Worm (Caenorhabditis elegans) whole organism, L4 larva: ENCODE results near the gene cdr-3.
A peak's percentile ranks its signal among the peaks of the same experiment; 100 is the strongest.

ENCODE experiments used
- D1046.2 ChIP-seq: fragments of 200-800 bp; sonication (Bioruptor generic); IDR thresholded peaks from 2 replicates; pipeline ENCODE4 v1.3.6; 2022; ENCODE audit warnings: missing genetic modification characterization, missing compliant biosample characterization
- F10B5.3 ChIP-seq: sonication (generic microtip); optimal IDR thresholded peaks from 2 replicates; lab custom pipeline; 2016; ENCODE audit warnings: mild to moderate bottlenecking, missing genetic modification characterization, missing compliant biosample characterization
- F44E2.7 ChIP-seq: fragments of 200-800 bp; sonication (Bioruptor generic); IDR thresholded peaks from 2 replicates; pipeline ENCODE4 v2.1.2; 2022; ENCODE audit warnings: missing genetic modification characterization, missing compliant biosample characterization
- Y105C5A.15 ChIP-seq: fragments of 200-800 bp; sonication (Bioruptor generic); IDR thresholded peaks from 2 replicates; pipeline ENCODE4 v1.3.6; 2022; ENCODE audit warnings: missing genetic modification characterization, missing compliant biosample characterization
- Y48G9A.11 ChIP-seq: fragments of 200-800 bp; sonication (Bioruptor generic); IDR thresholded peaks from 2 replicates; pipeline ENCODE4 v1.3.6; 2022; ENCODE audit warnings: missing genetic modification reagents, missing genetic modification characterization, missing compliant biosample characterization
- ZK337.2 ChIP-seq: fragments of 200-800 bp; sonication (Bioruptor generic); IDR thresholded peaks from 2 replicates; pipeline ENCODE4 v1.3.6; 2022; ENCODE audit warnings: missing genetic modification reagents, missing genetic modification characterization, missing compliant biosample characterization
- ceh-32 ChIP-seq: sonication (generic microtip); optimal IDR thresholded peaks from 2 replicates; lab custom pipeline; 2016; ENCODE audit warnings: mild to moderate bottlenecking, missing genetic modification characterization, missing compliant biosample characterization; ENCODE audit not compliant: poor library complexity
- ceh-44 ChIP-seq: fragments of 200-800 bp; sonication (Bioruptor generic); IDR thresholded peaks from 2 replicates; pipeline ENCODE4 v1.3.6; 2022; ENCODE audit warnings: missing genetic modification reagents, missing genetic modification characterization, missing compliant biosample characterization
- ceh-62 ChIP-seq: sonication (generic microtip); optimal IDR thresholded peaks from 2 replicates; lab custom pipeline; 2017; ENCODE audit warnings: missing biosample characterization, missing genetic modification characterization
- ceh-82 ChIP-seq: sonication (generic microtip); optimal IDR thresholded peaks from 2 replicates; lab custom pipeline; 2017; ENCODE audit warnings: missing biosample characterization, missing genetic modification characterization
- cey-2 ChIP-seq: sonication (generic microtip); optimal IDR thresholded peaks from 3 replicates; lab custom pipeline; 2017; ENCODE audit warnings: missing genetic modification characterization, mild to moderate bottlenecking, missing compliant biosample characterization, antibody characterized with exemption, borderline replicate concordance; ENCODE audit not compliant: insufficient read depth
- ctbp-1 ChIP-seq: fragments of 200-800 bp; sonication (Bioruptor generic); IDR thresholded peaks from 2 replicates; pipeline ENCODE4 v1.3.6; 2022; ENCODE audit warnings: missing genetic modification reagents, missing genetic modification characterization, missing compliant biosample characterization
- daf-12 ChIP-seq: fragments of 150-350 bp; optimal IDR thresholded peaks from 2 replicates; lab custom pipeline; 2014; ENCODE audit warnings: missing biosample characterization, missing genetic modification reagents, missing genetic modification characterization
- daf-16 ChIP-seq, 3 experiments: sonication (generic microtip); optimal IDR thresholded peaks; 2 replicates each; lab custom pipeline; 2016 to 2017; ENCODE audit warnings: missing genetic modification characterization in 3 of 3, missing genetic modification reagents in 3 of 3, mild to moderate bottlenecking in 2 of 3, missing compliant biosample characterization in 2 of 3, missing biosample characterization in 1 of 3, moderate library complexity in 1 of 3
- dmd-6 ChIP-seq: fragments of 200-800 bp; sonication (Bioruptor generic); IDR thresholded peaks from 2 replicates; pipeline ENCODE4 v1.3.6; 2022; ENCODE audit warnings: missing genetic modification reagents, missing genetic modification characterization, missing compliant biosample characterization
- dmd-9 ChIP-seq: fragments of 200-800 bp; sonication (Bioruptor generic); IDR thresholded peaks from 2 replicates; pipeline ENCODE4 v1.3.6; 2022; ENCODE audit warnings: missing genetic modification reagents, missing genetic modification characterization, missing compliant biosample characterization
- dve-1 ChIP-seq: sonication (generic microtip); optimal IDR thresholded peaks from 2 replicates; lab custom pipeline; 2017; ENCODE audit warnings: antibody characterized with exemption, mild to moderate bottlenecking, missing genetic modification characterization, missing compliant biosample characterization; ENCODE audit not compliant: insufficient read depth
- egl-43 ChIP-seq: fragments of 200-800 bp; sonication (Bioruptor generic); IDR thresholded peaks from 2 replicates; pipeline ENCODE4 v1.3.6; 2022; ENCODE audit warnings: missing genetic modification reagents, missing genetic modification characterization, missing compliant biosample characterization
- fkh-10 ChIP-seq: fragments of 150-350 bp; optimal IDR thresholded peaks from 2 replicates; lab custom pipeline; 2014; ENCODE audit warnings: missing biosample characterization, missing genetic modification reagents, missing genetic modification characterization
- fos-1 ChIP-seq: fragments of 150-350 bp; optimal IDR thresholded peaks from 2 replicates; lab custom pipeline; 2014; ENCODE audit warnings: missing biosample characterization, missing genetic modification characterization
- gei-8 ChIP-seq: fragments of 200-800 bp; sonication (Bioruptor generic); optimal IDR thresholded peaks from 2 replicates; lab custom pipeline; 2018; ENCODE audit warnings: mild to moderate bottlenecking, missing genetic modification characterization, missing compliant biosample characterization
- hif-1 ChIP-seq, 2 experiments: sonication (generic microtip); optimal IDR thresholded peaks; 2 replicates each; lab custom pipeline; 2016 to 2017; ENCODE audit warnings: missing compliant biosample characterization in 2 of 2, missing genetic modification characterization in 2 of 2, missing genetic modification reagents in 2 of 2, missing genotype in 2 of 2, mild to moderate bottlenecking in 1 of 2
- hlh-11 ChIP-seq: fragments of 200-800 bp; sonication (Bioruptor generic); optimal IDR thresholded peaks from 2 replicates; lab custom pipeline; 2018; ENCODE audit warnings: mild to moderate bottlenecking, missing genetic modification characterization, missing compliant biosample characterization
- hmg-1.1 ChIP-seq: fragments of 200-800 bp; sonication (Bioruptor generic); IDR thresholded peaks from 2 replicates; pipeline ENCODE4 v1.3.6; 2022; ENCODE audit warnings: missing genetic modification reagents, missing genetic modification characterization, missing compliant biosample characterization
- lim-7 ChIP-seq: fragments of 200-800 bp; sonication (Bioruptor generic); IDR thresholded peaks from 2 replicates; pipeline ENCODE4 v1.3.6; 2022; ENCODE audit warnings: missing genetic modification characterization, missing compliant biosample characterization
- lin-29 ChIP-seq: fragments of 200-800 bp; sonication (Bioruptor generic); IDR thresholded peaks from 2 replicates; pipeline ENCODE4 v1.3.6; 2022; ENCODE audit warnings: missing genetic modification reagents, missing genetic modification characterization, missing compliant biosample characterization
- lin-38 ChIP-seq: fragments of 200-800 bp; sonication (Bioruptor generic); IDR thresholded peaks from 2 replicates; pipeline ENCODE4 v1.3.6; 2022; ENCODE audit warnings: missing genetic modification reagents, missing genetic modification characterization, missing compliant biosample characterization
- lin-39 ChIP-seq: fragments of 150-350 bp; optimal IDR thresholded peaks from 2 replicates; lab custom pipeline; 2014; ENCODE audit warnings: missing biosample characterization, missing genetic modification reagents, missing genetic modification characterization
- lsy-2 ChIP-seq, 2 experiments: fragments of 150-350 bp in 1 of 2; sonication (generic microtip) in 1 of 2; optimal IDR thresholded peaks; 2 replicates each; lab custom pipeline; 2014 to 2017; ENCODE audit warnings: missing biosample characterization in 2 of 2, missing genetic modification characterization in 2 of 2
- nhr-10 ChIP-seq: fragments of 150-350 bp; optimal IDR thresholded peaks from 2 replicates; lab custom pipeline; 2014; ENCODE audit warnings: missing biosample characterization, missing genetic modification characterization
- nhr-25 ChIP-seq: sonication (generic microtip); optimal IDR thresholded peaks from 2 replicates; lab custom pipeline; 2017; ENCODE audit warnings: missing genetic modification characterization, mild to moderate bottlenecking, missing compliant biosample characterization, antibody characterized with exemption, moderate library complexity, borderline replicate concordance; ENCODE audit not compliant: insufficient read depth
- nhr-28 ChIP-seq: fragments of 150-350 bp; optimal IDR thresholded peaks from 2 replicates; lab custom pipeline; 2014; ENCODE audit warnings: missing biosample characterization, missing genetic modification characterization
- nhr-41 ChIP-seq: fragments of 200-800 bp; sonication (Bioruptor generic); IDR thresholded peaks from 2 replicates; pipeline ENCODE4 v1.3.6; 2022; ENCODE audit warnings: missing genetic modification reagents, missing genetic modification characterization, missing compliant biosample characterization
- nhr-48 ChIP-seq: sonication (generic microtip); optimal IDR thresholded peaks from 2 replicates; lab custom pipeline; 2016; ENCODE audit warnings: mild to moderate bottlenecking, missing genetic modification characterization, missing compliant biosample characterization
- nhr-77 ChIP-seq: fragments of 150-350 bp; optimal IDR thresholded peaks from 2 replicates; lab custom pipeline; 2014; ENCODE audit warnings: missing biosample characterization, missing genetic modification characterization
- rbr-2 ChIP-seq: sonication (generic microtip); optimal IDR thresholded peaks from 2 replicates; lab custom pipeline; 2016; ENCODE audit warnings: missing genotype, missing genetic modification characterization, missing compliant biosample characterization
- saeg-2 ChIP-seq: fragments of 200-800 bp; sonication (Bioruptor generic); IDR thresholded peaks from 2 replicates; pipeline ENCODE4 v1.3.6; 2022; ENCODE audit warnings: missing genetic modification reagents, missing genetic modification characterization, missing compliant biosample characterization
- sdz-12 ChIP-seq: fragments of 200-800 bp; sonication (Bioruptor generic); optimal IDR thresholded peaks from 2 replicates; lab custom pipeline; 2018; ENCODE audit warnings: mild to moderate bottlenecking, missing genetic modification characterization, missing compliant biosample characterization
- snpc-4 ChIP-seq: fragments of 150-350 bp; optimal IDR thresholded peaks from 2 replicates; lab custom pipeline; 2014; ENCODE audit warnings: missing biosample characterization, missing genetic modification characterization
- tra-1 ChIP-seq: fragments of 200-800 bp; sonication (Bioruptor generic); IDR thresholded peaks from 2 replicates; pipeline ENCODE4 v1.3.6; 2022; ENCODE audit warnings: missing genetic modification reagents, missing genetic modification characterization, missing compliant biosample characterization
- unc-130 ChIP-seq: sonication (generic microtip); optimal IDR thresholded peaks from 2 replicates; lab custom pipeline; 2016; ENCODE audit warnings: missing genetic modification reagents, missing genetic modification characterization, missing compliant biosample characterization
- unc-39 ChIP-seq: sonication (generic microtip); optimal IDR thresholded peaks from 2 replicates; lab custom pipeline; 2017; ENCODE audit warnings: missing biosample characterization, missing genetic modification characterization
- unc-62 ChIP-seq, 3 experiments: fragments of 150-350 bp in 1 of 3; sonication (generic microtip); optimal IDR thresholded peaks in 2 of 3; peaks in 1 of 3; 1 replicate in 1 of 3; 2 replicates in 2 of 3; lab custom pipeline; 2014 to 2017; ENCODE audit warnings: missing biosample characterization in 3 of 3, missing genetic modification characterization in 3 of 3, missing genetic modification reagents in 3 of 3, missing genotype in 1 of 3
- vab-7 ChIP-seq: fragments of 200-800 bp; sonication (Bioruptor generic); IDR thresholded peaks from 2 replicates; pipeline ENCODE4 v1.3.6; 2022; ENCODE audit warnings: missing genetic modification reagents, missing genetic modification characterization, missing compliant biosample characterization
- zag-1 ChIP-seq: fragments of 150-350 bp; optimal IDR thresholded peaks from 2 replicates; lab custom pipeline; 2014; ENCODE audit warnings: missing biosample characterization, missing genetic modification characterization
- zfp-2 ChIP-seq: sonication (generic microtip); optimal IDR thresholded peaks from 2 replicates; lab custom pipeline; 2016; ENCODE audit warnings: mild to moderate bottlenecking, missing genetic modification characterization, missing compliant biosample characterization
- zip-11 ChIP-seq: fragments of 200-800 bp; sonication (Bioruptor generic); IDR thresholded peaks from 2 replicates; pipeline ENCODE4 v1.3.6; 2022; ENCODE audit warnings: missing genetic modification characterization, missing compliant biosample characterization
- zip-2 ChIP-seq: fragments of 150-350 bp; optimal IDR thresholded peaks from 2 replicates; lab custom pipeline; 2014; ENCODE audit warnings: missing biosample characterization, missing genetic modification characterization
- ztf-11 ChIP-seq: fragments of 150-350 bp; optimal IDR thresholded peaks from 2 replicates; lab custom pipeline; 2014; ENCODE audit warnings: missing biosample characterization, missing genetic modification characterization
- ztf-7 ChIP-seq: fragments of 150-350 bp; optimal IDR thresholded peaks from 2 replicates; lab custom pipeline; 2014; ENCODE audit warnings: missing biosample characterization, missing genetic modification characterization

cdr-3 gene

DNA sequence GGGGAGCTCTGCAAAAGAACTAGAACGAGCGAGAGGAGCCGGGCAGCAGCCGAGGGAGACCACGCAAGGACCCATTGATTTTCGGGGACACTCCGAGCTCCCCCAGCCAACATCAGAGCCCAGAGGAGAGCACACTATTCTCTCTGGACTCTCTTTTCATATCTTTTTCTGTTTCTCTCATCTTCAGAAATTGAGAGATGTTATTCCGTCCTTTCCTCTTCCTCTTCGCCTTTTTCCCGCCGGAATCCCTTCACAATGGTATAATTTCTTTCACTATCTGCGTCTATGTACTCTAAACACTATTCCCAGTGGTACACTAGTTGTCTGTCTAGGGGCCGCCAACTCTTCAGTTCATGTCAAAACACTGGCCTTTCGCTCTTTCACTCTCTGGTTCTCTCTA is 48.2 kb upstream of the cdr-3 start (continued):
- TF ChIP-seq F44E2.7 (GFP tag; lab: Robert Waterston, UW) (no peak), ctbp-1 (peak; percentile 96), nhr-28 (tag; lab: Kevin White, UChicago) (peak; percentile 42), ceh-44 (GFP tag; lab: Robert Waterston, UW) (no peak), unc-62 (GFP tag; optimal IDR thresholded peaks at IDR 0.05 in 1 of 2; lab: Kevin White, UChicago) (peak in 1 of 2 experiments; percentile 50), unc-62 (tag; optimal IDR thresholded peaks at IDR 0.05; lab: Kevin White, UChicago) (no peak), nhr-41 (GFP tag; lab: Robert Waterston, UW) (no peak), daf-16 (GFP tag; optimal IDR thresholded peaks at IDR 0.05; lab: Kevin White, UChicago) (peak in 1 of 2 experiments; percentile 83), daf-16 (tag; optimal IDR thresholded peaks at IDR 0.05; lab: Kevin White, UChicago) (no peak), hmg-1.1 (GFP tag; lab: Robert Waterston, UW) (peak; percentile 85), zag-1 (tag; lab: Kevin White, UChicago) (peak; percentile 14), nhr-10 (tag; lab: Kevin White, UChicago) (no peak), vab-7 (GFP tag; lab: Robert Waterston, UW) (0 out of 2 replicates have a peak, but pooled peaks have one; percentile 38), unc-130 (GFP tag; lab: Kevin White, UChicago) (no peak), hif-1 (tag; optimal IDR thresholded peaks at IDR 0.05; lab: Kevin White, UChicago) (peak in 1 of 2 experiments; percentile 61), ceh-32 (tag; lab: Kevin White, UChicago) (peak; percentile 40), snpc-4 (tag; lab: Kevin White, UChicago) (no peak), sdz-12 (GFP tag; lab: Kevin White, UChicago) (no peak), Y105C5A.15 (GFP tag; lab: Robert Waterston, UW) (no peak), tra-1 (GFP tag; lab: Robert Waterston, UW) (no peak), nhr-48 (peak; percentile 46), nhr-77 (tag; lab: Kevin White, UChicago) (no peak), ceh-62 (no peak), lim-7 (GFP tag; lab: Robert Waterston, UW) (no peak), saeg-2 (GFP tag; lab: Robert Waterston, UW) (0 out of 2 replicates have a peak, but pooled peaks have one; percentile 27), F10B5.3 (tag; lab: Kevin White, UChicago) (no peak), D1046.2 (GFP tag; lab: Robert Waterston, UW) (no peak), rbr-2 (tag; lab: Kevin White, UChicago) (peak; percentile 92), lin-38 (no peak), lin-39 (tag; lab: Kevin White, UChicago) (no peak), dmd-9 (no peak), cey-2 (tag; lab: Kevin White, UChicago) (no peak), dve-1 (tag; lab: Kevin White, UChicago) (peak; percentile 42), Y48G9A.11 (no peak), ZK337.2 (GFP tag; lab: Robert Waterston, UW) (no peak), ztf-11 (tag; lab: Kevin White, UChicago) (no peak), zfp-2 (tag; lab: Kevin White, UChicago) (no peak), nhr-25 (tag; lab: Kevin White, UChicago) (no peak), fos-1 (no peak), dmd-6 (GFP tag; lab: Robert Waterston, UW) (peak; percentile 60), ceh-82 (no peak), egl-43 (GFP tag; lab: Robert Waterston, UW) (peak; percentile 71), zip-2 (tag; lab: Kevin White, UChicago) (no peak), zip-11 (GFP tag; lab: Robert Waterston, UW) (no peak), gei-8 (GFP tag; lab: Kevin White, UChicago) (no peak), unc-39 (tag; lab: Kevin White, UChicago) (no peak), fkh-10 (GFP tag; lab: Kevin White, UChicago) (peak; percentile 94), hlh-11 (tag; lab: Kevin White, UChicago) (peak; percentile 74), lin-29 (GFP tag; lab: Robert Waterston, UW) (no peak), lsy-2 (tag; optimal IDR thresholded peaks at IDR 0.05; lab: Kevin White, UChicago) (peak; percentile 34 to 67), ztf-7 (no peak), daf-12 (tag; lab: Kevin White, UChicago) (no peak)
